Fruit fly (Drosophila melanogaster): ENCODE data around the gene abd-A.

abd-A gene

dm6 chr3R:16771572-16772425 lies 58.0 kb downstream of the abd-A start (continued):
- TF ChIP-seq CG5180 (GFP tag; optimal IDR thresholded peaks at IDR 0.05) (no peak), Abd-B (GFP tag; optimal IDR thresholded peaks at IDR 0.05) (no peak), CG10366 (GFP tag; IDR thresholded peaks at IDR 0.05) (no peak), CG2889 (GFP tag; IDR thresholded peaks at IDR 0.05) (no peak), CG11504 (tag; optimal IDR thresholded peaks at IDR 0.05) (peak; percentile 64), CG3726 (GFP tag; IDR thresholded peaks at IDR 0.05) (no peak), Gug (GFP tag; IDR thresholded peaks at IDR 0.05) (no peak), CG2875 (GFP tag; optimal IDR thresholded peaks at IDR 0.05) (peak; percentile 3), gem (tag; optimal IDR thresholded peaks at IDR 0.05) (peak; percentile 77), gro (GFP tag; optimal IDR thresholded peaks at IDR 0.05) (no peak), CG17328 (GFP tag; IDR thresholded peaks at IDR 0.05) (0 out of 2 replicates have a peak, but pooled peaks have one; percentile 27), tx (GFP tag; optimal IDR thresholded peaks at IDR 0.05) (no peak), CG30431 (GFP tag; optimal IDR thresholded peaks at IDR 0.05) (peak; percentile 33), CG11247 (GFP tag; IDR thresholded peaks at IDR 0.05) (no peak), Ets97D (GFP tag; optimal IDR thresholded peaks at IDR 0.05) (no peak), vvl (GFP tag; IDR thresholded peaks at IDR 0.05) (0 out of 2 replicates have a peak, but pooled peaks have one; percentile 15), CG4820 (GFP tag; optimal IDR thresholded peaks at IDR 0.05) (peak; percentile 22), tio (GFP tag; optimal IDR thresholded peaks at IDR 0.05) (no peak), CG1832 (GFP tag; optimal IDR thresholded peaks at IDR 0.05) (no peak), CG7987 (GFP tag; optimal IDR thresholded peaks at IDR 0.05) (no peak), C15 (GFP tag; IDR thresholded peaks at IDR 0.05) (no peak), CG10959 (GFP tag; IDR thresholded peaks at IDR 0.05) (peak; percentile 51; the same call in 1 of the 2 replicates), Mad (GFP tag; optimal IDR thresholded peaks at IDR 0.05) (no peak), Atf-2 (GFP tag; optimal IDR thresholded peaks at IDR 0.05) (no peak), dimm (GFP tag; IDR thresholded peaks at IDR 0.05) (no peak), crc (GFP tag; optimal IDR thresholded peaks at IDR 0.05) (no peak), Sox102F (GFP tag; optimal IDR thresholded peaks at IDR 0.05) (peak; percentile 46), CG15479 (GFP tag; optimal IDR thresholded peaks at IDR 0.05) (peak; percentile 99), CG8089 (GFP tag; optimal IDR thresholded peaks at IDR 0.05) (no peak), ems (GFP tag; optimal IDR thresholded peaks at IDR 0.05) (no peak), Antp (GFP tag; optimal IDR thresholded peaks at IDR 0.05) (no peak), CG15514 (GFP tag; optimal IDR thresholded peaks at IDR 0.05) (no peak), CG11093 (GFP tag; IDR thresholded peaks at IDR 0.05) (0 out of 3 replicates have a peak, but pooled peaks have one; percentile 24), ind (GFP tag; optimal IDR thresholded peaks at IDR 0.05) (peak; percentile 28), trem (tag; optimal IDR thresholded peaks at IDR 0.05) (peak; percentile 62), BEAF-32 (GFP tag; optimal IDR thresholded peaks at IDR 0.05) (no peak), CG12155 (GFP tag; optimal IDR thresholded peaks at IDR 0.05) (no peak), Drgx (GFP tag; IDR thresholded peaks at IDR 0.05) (no peak), chinmo (GFP tag; IDR thresholded peaks at IDR 0.05; ENCODE audit: partially characterized antibody) (no peak), CG10321 (GFP tag; IDR thresholded peaks at IDR 0.05) (no peak), slbo (GFP tag; IDR thresholded peaks at IDR 0.05) (no peak), CG5953 (GFP tag; IDR thresholded peaks at IDR 0.05) (no peak), wor (GFP tag; IDR thresholded peaks at IDR 0.05) (no peak), ato (GFP tag; IDR thresholded peaks at IDR 0.05; ENCODE audit: partially characterized antibody) (no peak), CG7963 (GFP tag; IDR thresholded peaks at IDR 0.05; ENCODE audit: partially characterized antibody) (no peak), CG4328 (GFP tag; optimal IDR thresholded peaks at IDR 0.05) (no peak), CkIIα-i1 (GFP tag; IDR thresholded peaks at IDR 0.05) (no peak), CG9609 (GFP tag; optimal IDR thresholded peaks at IDR 0.05) (no peak), CG2678 (tag; optimal IDR thresholded peaks at IDR 0.05) (peak; percentile 67), Max (GFP tag; optimal IDR thresholded peaks at IDR 0.05) (peak; percentile 19)
